Worm (Caenorhabditis elegans): Measurements from ENCODE around the gene snb-5.

The snb-5 gene

DNA sequence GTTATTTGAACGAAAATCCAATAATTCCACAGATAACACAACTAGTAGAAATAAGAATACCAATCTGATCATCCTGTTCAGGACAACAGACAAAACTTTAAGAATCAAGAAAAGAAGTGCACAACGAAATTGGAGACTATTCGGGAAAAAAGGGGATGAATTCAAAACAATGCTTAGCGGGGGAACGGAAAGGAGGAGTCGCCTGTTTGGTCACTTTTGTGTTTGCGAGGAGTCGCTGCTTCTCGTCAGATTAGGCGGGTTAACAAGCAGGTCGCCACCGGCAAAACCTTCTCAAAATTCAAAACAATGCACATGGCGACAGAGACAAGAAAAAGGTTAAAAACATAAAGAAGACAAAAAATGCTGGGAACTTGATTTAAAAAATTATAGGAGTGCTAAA lies 6.9 kb downstream of the snb-5 start, which contains the start of gene C30A5.10:
TSS of gene C30A5.10 (minus strand) at position 101 of the 400 bp plus-strand sequence.
- TF ChIP-seq madf-3 (GFP tag; IDR thresholded peaks at IDR 0.05) (no peak), ama-1 (optimal IDR thresholded peaks at IDR 0.05) (no peak), ama-1 (GFP tag; optimal IDR thresholded peaks at IDR 0.05) (no peak), T07F8.4 (tag; optimal IDR thresholded peaks at IDR 0.05) (no peak), aptf-3 (GFP tag; IDR thresholded peaks at IDR 0.05) (no peak), ztf-28 (GFP tag; IDR thresholded peaks at IDR 0.05) (no peak), xnd-1 (tag; optimal IDR thresholded peaks at IDR 0.05) (no peak), nhr-27 (tag; optimal IDR thresholded peaks at IDR 0.05) (no peak), B0336.3 (GFP tag; IDR thresholded peaks at IDR 0.05) (no peak), F10E7.11 (tag; optimal IDR thresholded peaks at IDR 0.05) (no peak)

DNA sequence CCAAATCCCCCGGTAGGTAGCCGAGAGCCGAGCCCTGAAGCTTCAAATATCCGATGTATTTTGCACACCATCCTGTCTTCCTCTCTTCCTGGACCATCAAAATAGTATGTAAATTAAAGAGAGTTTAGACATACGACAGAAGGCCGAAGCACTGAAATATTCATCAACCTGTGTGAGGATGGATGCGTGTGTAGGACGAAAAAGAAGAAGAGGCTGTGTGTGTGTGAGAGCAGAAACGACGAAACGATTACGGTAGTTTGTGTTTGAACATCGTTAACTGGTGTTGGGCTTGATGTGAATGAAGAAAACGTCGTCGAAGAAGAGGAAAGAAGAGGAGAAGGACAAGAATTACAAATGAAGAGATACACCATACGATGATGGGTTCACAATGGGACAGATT lies 8.7 kb downstream of the snb-5 start:
- no peak for TF ChIP-seq ceh-58 (GFP tag; IDR thresholded peaks at IDR 0.05)
- no peak for TF ChIP-seq cebp-2 (GFP tag; IDR thresholded peaks at IDR 0.05)
- TF ChIP-seq nhr-27 (tag; optimal IDR thresholded peaks at IDR 0.05), result no peak
- no peak for TF ChIP-seq tbp1 (GFP tag; optimal IDR thresholded peaks at IDR 0.05)
- TF ChIP-seq nfya-2 (GFP tag; IDR thresholded peaks at IDR 0.05), result no peak
- TF ChIP-seq ets-4 (GFP tag; optimal IDR thresholded peaks at IDR 0.05), result no peak
- TF ChIP-seq nhr-80 (tag; optimal IDR thresholded peaks at IDR 0.05), result no peak

DNA sequence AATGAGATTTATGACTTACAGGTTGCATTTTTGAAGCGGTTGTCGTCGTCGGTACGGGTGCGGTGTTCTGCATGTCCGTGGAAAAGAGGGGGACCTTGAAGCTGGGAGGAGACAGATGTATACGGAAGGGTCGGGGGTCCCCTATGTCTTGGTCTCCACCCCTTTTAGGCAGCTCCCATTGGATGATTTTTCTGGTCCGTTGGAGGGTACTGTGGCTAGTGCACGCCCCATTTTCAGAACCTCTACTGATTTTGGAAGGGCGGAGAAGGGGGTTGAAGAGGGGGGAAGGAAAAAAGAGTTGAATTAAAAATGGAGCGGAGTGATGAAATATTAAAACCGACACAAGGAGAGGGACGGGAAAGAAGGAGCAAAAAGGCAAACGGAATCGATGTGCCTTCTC lies 13.4 kb downstream of the snb-5 start, which contains the start of gene unc-86:
TSS of gene unc-86 (minus strand) at position 113 of the 400 bp plus-strand sequence.
- TF ChIP-seq K11D2.4 (GFP tag; IDR thresholded peaks at IDR 0.05), result no peak
- no peak for TF ChIP-seq C06A6.2 (GFP tag; conservative IDR thresholded peaks at IDR 0.05)
- no peak for TF ChIP-seq tbx-9 (tag; optimal IDR thresholded peaks at IDR 0.05; ENCODE audit: borderline replicate concordance)
- no peak for TF ChIP-seq ztf-22 (GFP tag; optimal IDR thresholded peaks at IDR 0.05)
- no peak for TF ChIP-seq hlh-26 (GFP tag; conservative IDR thresholded peaks at IDR 0.05)
- TF ChIP-seq somi-1 (GFP tag; optimal IDR thresholded peaks at IDR 0.05), result no peak
- no peak for TF ChIP-seq ceh-58 (GFP tag; IDR thresholded peaks at IDR 0.05)
- no peak for TF ChIP-seq madf-8 (GFP tag; conservative IDR thresholded peaks at IDR 0.05)
- TF ChIP-seq let-526 (GFP tag; IDR thresholded peaks at IDR 0.05), result no peak
- TF ChIP-seq bed-2 (GFP tag; IDR thresholded peaks at IDR 0.05), result no peak

DNA sequence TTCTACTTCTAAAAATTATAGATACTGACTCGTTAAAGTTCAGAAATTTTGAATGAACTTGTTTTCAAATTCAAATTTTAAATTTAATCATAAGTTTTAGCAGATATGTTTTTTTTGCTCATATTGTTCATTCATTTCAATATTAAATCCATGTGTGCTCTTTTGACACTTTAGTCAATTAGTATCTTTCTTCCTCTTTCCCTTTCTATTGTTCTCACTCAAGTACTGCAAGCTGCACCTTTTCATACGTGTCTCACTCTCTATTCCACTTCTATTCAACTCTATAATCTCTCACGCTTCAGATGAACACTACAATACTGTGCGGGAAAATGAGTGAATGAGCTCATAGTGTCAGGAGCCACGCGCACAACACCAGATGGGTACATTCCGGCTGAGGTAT lies 15.1 kb downstream of the snb-5 start, which contains the start of gene C30A5.16:
TSS of gene C30A5.16 (plus strand) at position 301 of the 400 bp plus-strand sequence.
- TF ChIP-seq sdz-38 (tag; optimal IDR thresholded peaks at IDR 0.05) (no peak), madf-8 (GFP tag; conservative IDR thresholded peaks at IDR 0.05) (no peak), him-1 (tag; optimal IDR thresholded peaks at IDR 0.05) (no peak), F57C9.4 (tag; optimal IDR thresholded peaks at IDR 0.05) (no peak), madf-3 (GFP tag; IDR thresholded peaks at IDR 0.05) (no peak), attf-6 (GFP tag; IDR thresholded peaks at IDR 0.05) (no peak), somi-1 (GFP tag; optimal IDR thresholded peaks at IDR 0.05) (no peak), egl-18 (GFP tag; IDR thresholded peaks at IDR 0.05) (no peak), ztf-6 (GFP tag; IDR thresholded peaks at IDR 0.05) (no peak), egl-44 (GFP tag; IDR thresholded peaks at IDR 0.05) (no peak), Y53F4B.3 (GFP tag; IDR thresholded peaks at IDR 0.05) (no peak), C17E4.6 (GFP tag; IDR thresholded peaks at IDR 0.05) (no peak), ztf-18 (tag; optimal IDR thresholded peaks at IDR 0.05) (no peak), zim-3 (tag; optimal IDR thresholded peaks at IDR 0.05) (no peak), gei-17 (GFP tag; optimal IDR thresholded peaks at IDR 0.05) (no peak), nhr-80 (tag; optimal IDR thresholded peaks at IDR 0.05) (no peak)
